Fruit fly (Drosophila melanogaster): ENCODE measurements around the gene CG12480.

Gene CG12480

DNA sequence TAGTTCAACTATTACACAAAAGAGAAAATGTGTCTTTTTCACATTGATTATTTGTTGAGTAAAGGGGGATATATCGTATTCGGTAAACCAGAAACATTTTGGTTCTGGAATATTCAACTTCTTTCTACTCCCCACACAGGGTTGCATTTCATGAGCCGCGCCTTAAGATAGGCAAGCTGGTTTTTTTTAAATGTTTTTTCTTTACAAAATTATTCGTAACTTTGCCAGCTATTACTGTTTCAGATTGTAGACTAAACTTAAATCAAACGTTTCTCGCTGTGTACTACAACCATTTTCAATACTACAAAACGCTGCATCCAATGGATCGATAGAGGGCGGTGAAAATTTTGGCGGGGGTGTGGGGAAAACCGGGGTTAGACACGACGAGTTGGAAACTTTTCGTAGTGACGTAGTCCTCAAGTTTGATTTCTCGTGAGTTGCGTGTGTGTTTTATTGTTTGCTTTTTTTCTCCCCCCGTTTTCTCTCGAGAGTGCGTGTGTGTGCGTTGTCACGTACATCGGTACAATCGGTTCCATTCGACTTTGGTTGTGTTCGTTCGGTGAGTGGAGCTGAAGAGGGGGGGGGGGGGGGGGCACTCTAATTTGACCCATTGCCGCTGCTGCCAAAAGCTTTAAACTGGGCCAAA is 44.2 kb downstream of the CG12480 start (continued):
- no peak for TF ChIP-seq D19B (GFP tag; optimal IDR thresholded peaks at IDR 0.05)
- TF ChIP-seq tup (GFP tag; optimal IDR thresholded peaks at IDR 0.05): no peak
- no peak for TF ChIP-seq zen2 (GFP tag; IDR thresholded peaks at IDR 0.05; ENCODE audit: partially characterized antibody)
- no peak for TF ChIP-seq gsb (GFP tag; IDR thresholded peaks at IDR 0.05)
- TF ChIP-seq corto (GFP tag; optimal IDR thresholded peaks at IDR 0.05): no peak
- no peak for TF ChIP-seq CG4707 (GFP tag; optimal IDR thresholded peaks at IDR 0.05)
- peak; percentile 5 for TF ChIP-seq zfh2 (GFP tag; optimal IDR thresholded peaks at IDR 0.05)
- TF ChIP-seq Hmx (GFP tag; optimal IDR thresholded peaks at IDR 0.05): no peak
- no peak for TF ChIP-seq HLH4C (GFP tag; IDR thresholded peaks at IDR 0.05; ENCODE audit: partially characterized antibody)
- TF ChIP-seq nerfin-1 (tag; optimal IDR thresholded peaks at IDR 0.05): peak; percentile 24
- peak; percentile 88 for TF ChIP-seq CG8290 (GFP tag; optimal IDR thresholded peaks at IDR 0.05)
- peak; percentile 21 to 67 for TF ChIP-seq CG8290 (tag; optimal IDR thresholded peaks at IDR 0.05)
- no peak for TF ChIP-seq CG9817 (tag; optimal IDR thresholded peaks at IDR 0.05)
- TF ChIP-seq CG6654 (GFP tag; optimal IDR thresholded peaks at IDR 0.05): no peak
- TF ChIP-seq Fer1 (GFP tag; optimal IDR thresholded peaks at IDR 0.05): peak; percentile 34
- no peak for TF ChIP-seq chn (GFP tag; optimal IDR thresholded peaks at IDR 0.05)
- TF ChIP-seq CG10543 (GFP tag; optimal IDR thresholded peaks at IDR 0.05): peak; percentile 7
- TF ChIP-seq ind (GFP tag; optimal IDR thresholded peaks at IDR 0.05): peak; percentile 23
- TF ChIP-seq CG3407 (GFP tag; optimal IDR thresholded peaks at IDR 0.05): peak; percentile 24
- no peak for TF ChIP-seq tna (GFP tag; IDR thresholded peaks at IDR 0.05; ENCODE audit: partially characterized antibody)
- TF ChIP-seq Ada2b (GFP tag; IDR thresholded peaks at IDR 0.05): peak; percentile 49; the same call in 1 of the 2 replicates
- TF ChIP-seq CG13296 (GFP tag; optimal IDR thresholded peaks at IDR 0.05): peak; percentile 9
- peak; percentile 26 for TF ChIP-seq CG12769 (tag; optimal IDR thresholded peaks at IDR 0.05)
- TF ChIP-seq Ravus (GFP tag; IDR thresholded peaks at IDR 0.05): no peak
- TF ChIP-seq CG1602 (GFP tag; optimal IDR thresholded peaks at IDR 0.05): peak; percentile 10
- peak; percentile 25 for TF ChIP-seq Myb (GFP tag; optimal IDR thresholded peaks at IDR 0.05)
- TF ChIP-seq CG7786 (GFP tag; optimal IDR thresholded peaks at IDR 0.05): peak; percentile 16
- TF ChIP-seq CG32532 (GFP tag; IDR thresholded peaks at IDR 0.05): no peak
- peak; percentile 32 for TF ChIP-seq Blimp-1 (GFP tag; optimal IDR thresholded peaks at IDR 0.05)
- TF ChIP-seq CG18764 (GFP tag; optimal IDR thresholded peaks at IDR 0.05): no peak
- TF ChIP-seq tll (GFP tag; optimal IDR thresholded peaks at IDR 0.05): no peak
- TF ChIP-seq CG2202 (tag; optimal IDR thresholded peaks at IDR 0.05): peak; percentile 18
- no peak for TF ChIP-seq CG10366 (GFP tag; IDR thresholded peaks at IDR 0.05)
- TF ChIP-seq B-H1 (GFP tag; IDR thresholded peaks at IDR 0.05): 0 out of 3 replicates have a peak, but pooled peaks have one; percentile 33
- TF ChIP-seq oc (tag; optimal IDR thresholded peaks at IDR 0.05): no peak
- TF ChIP-seq CG6813 (GFP tag; optimal IDR thresholded peaks at IDR 0.05): no peak
- TF ChIP-seq Hr78 (GFP tag; optimal IDR thresholded peaks at IDR 0.05): peak in 1 of 2 experiments; percentile 69
- no peak for TF ChIP-seq CG30020 (tag; optimal IDR thresholded peaks at IDR 0.05)
- peak; percentile 43; the same call in 1 of the 2 replicates for TF ChIP-seq vvl (GFP tag; IDR thresholded peaks at IDR 0.05)
- TF ChIP-seq MBD-R2 (GFP tag; IDR thresholded peaks at IDR 0.05): no peak
- peak; percentile 51 for TF ChIP-seq CG13424 (tag; optimal IDR thresholded peaks at IDR 0.05)
- no peak for TF ChIP-seq Mes4 (GFP tag; optimal IDR thresholded peaks at IDR 0.05)
- TF ChIP-seq CG10979 (tag; optimal IDR thresholded peaks at IDR 0.05): peak; percentile 46
- TF ChIP-seq CG5180 (GFP tag; optimal IDR thresholded peaks at IDR 0.05): peak; percentile 66
- no peak for TF ChIP-seq CG16779 (GFP tag; IDR thresholded peaks at IDR 0.05)
- no peak for TF ChIP-seq vfl (GFP tag; optimal IDR thresholded peaks at IDR 0.05)
- TF ChIP-seq CG14441 (GFP tag; IDR thresholded peaks at IDR 0.05): peak; percentile 31; the same call in 1 of the 2 replicates
- no peak for TF ChIP-seq CG11085 (GFP tag; IDR thresholded peaks at IDR 0.05)
- TF ChIP-seq CG7987 (GFP tag; optimal IDR thresholded peaks at IDR 0.05): no peak
